Fruit fly (Drosophila melanogaster): ENCODE results near the gene SdhBL.
A peak's percentile ranks its signal among the peaks of the same experiment; 100 is the strongest.

SdhBL gene

dm6 chrX:18938127-18938939 lies 44.1 kb downstream of the SdhBL start (continued):
- TF ChIP-seq CG34376 (GFP tag; optimal IDR thresholded peaks at IDR 0.05): no peak
- TF ChIP-seq Ssrp (tag; optimal IDR thresholded peaks at IDR 0.05): peak; percentile 69
- TF ChIP-seq CG10147 (GFP tag; optimal IDR thresholded peaks at IDR 0.05): no peak
- no peak for TF ChIP-seq Dbx (GFP tag; IDR thresholded peaks at IDR 0.05)
- no peak; the same call in 1 of the 2 replicates for TF ChIP-seq ranshi (GFP tag; IDR thresholded peaks at IDR 0.05)
- no peak for TF ChIP-seq CG3995 (GFP tag; optimal IDR thresholded peaks at IDR 0.05)
- TF ChIP-seq jumu (GFP tag; optimal IDR thresholded peaks at IDR 0.05): no peak
- peak; percentile 51 for TF ChIP-seq CG3281 (GFP tag; optimal IDR thresholded peaks at IDR 0.05)
- no peak for TF ChIP-seq HmgZ (tag; optimal IDR thresholded peaks at IDR 0.05)
- no peak for TF ChIP-seq D (optimal IDR thresholded peaks at IDR 0.05)
- peak; percentile 25 for TF ChIP-seq D (GFP tag; optimal IDR thresholded peaks at IDR 0.05)
- peak; percentile 38 for TF ChIP-seq CrebB (tag; optimal IDR thresholded peaks at IDR 0.05)
- no peak for TF ChIP-seq emc (GFP tag; optimal IDR thresholded peaks at IDR 0.05)
- no peak for TF ChIP-seq jigr1 (GFP tag; IDR thresholded peaks at IDR 0.05)
- TF ChIP-seq sd (tag; optimal IDR thresholded peaks at IDR 0.05): peak; percentile 89
- no peak for TF ChIP-seq CTCF (GFP tag; optimal IDR thresholded peaks at IDR 0.05)
- peak; percentile 24; the same call in 1 of the 3 replicates for TF ChIP-seq ken (GFP tag; IDR thresholded peaks at IDR 0.05)
- TF ChIP-seq CG12942 (GFP tag; optimal IDR thresholded peaks at IDR 0.05): peak; percentile 36
- TF ChIP-seq CHES-1-like (GFP tag; optimal IDR thresholded peaks at IDR 0.05): no peak
- peak; percentile 46 for TF ChIP-seq CG17829 (tag; optimal IDR thresholded peaks at IDR 0.05)
- TF ChIP-seq CG11247 (GFP tag; IDR thresholded peaks at IDR 0.05): no peak; the same call in 1 of the 2 replicates
- TF ChIP-seq Nf-YA (GFP tag; IDR thresholded peaks at IDR 0.05): no peak
- TF ChIP-seq kah (GFP tag; optimal IDR thresholded peaks at IDR 0.05): no peak
- peak; percentile 67 for TF ChIP-seq CG1602 (GFP tag; optimal IDR thresholded peaks at IDR 0.05)
- TF ChIP-seq Dref (GFP tag; IDR thresholded peaks at IDR 0.05): no peak
- no peak for TF ChIP-seq CG18476 (GFP tag; optimal IDR thresholded peaks at IDR 0.05)
- no peak for TF ChIP-seq aop (GFP tag; IDR thresholded peaks at IDR 0.05)
- TF ChIP-seq sc (optimal IDR thresholded peaks at IDR 0.05): no peak
- TF ChIP-seq sc (GFP tag; optimal IDR thresholded peaks at IDR 0.05): peak; percentile 26
- TF ChIP-seq otp (GFP tag; IDR thresholded peaks at IDR 0.05): no peak; the same call in 2 of the 3 replicates
- TF ChIP-seq CG12299 (tag; optimal IDR thresholded peaks at IDR 0.05): peak; percentile 4
- peak; percentile 7 for TF ChIP-seq CG30431 (GFP tag; optimal IDR thresholded peaks at IDR 0.05)
- no peak for TF ChIP-seq HmgD (GFP tag; optimal IDR thresholded peaks at IDR 0.05)
- TF ChIP-seq CG9437 (GFP tag; optimal IDR thresholded peaks at IDR 0.05): peak; percentile 36
- TF ChIP-seq CG7839 (tag; optimal IDR thresholded peaks at IDR 0.05): peak; percentile 74
- TF ChIP-seq CG13624 (GFP tag; optimal IDR thresholded peaks at IDR 0.05): no peak
- TF ChIP-seq salm (tag; optimal IDR thresholded peaks at IDR 0.05): peak; percentile 24
- TF ChIP-seq ham (GFP tag; IDR thresholded peaks at IDR 0.05): no peak
- TF ChIP-seq Hmx (GFP tag; optimal IDR thresholded peaks at IDR 0.05): no peak
- no peak for TF ChIP-seq dati (GFP tag; IDR thresholded peaks at IDR 0.05)
- no peak for TF ChIP-seq CG8281 (tag; optimal IDR thresholded peaks at IDR 0.05)
- TF ChIP-seq Hmr (GFP tag; optimal IDR thresholded peaks at IDR 0.05): peak; percentile 50
- TF ChIP-seq CG34422 (GFP tag; IDR thresholded peaks at IDR 0.05): peak; percentile 43; the same call in 1 of the 3 replicates
- TF ChIP-seq NK7.1 (GFP tag; optimal IDR thresholded peaks at IDR 0.05): no peak
- no peak for TF ChIP-seq CG11456 (GFP tag; IDR thresholded peaks at IDR 0.05)
- TF ChIP-seq dan (GFP tag; IDR thresholded peaks at IDR 0.05): no peak
- TF ChIP-seq pros (GFP tag; optimal IDR thresholded peaks at IDR 0.05): no peak
- TF ChIP-seq en (GFP tag; optimal IDR thresholded peaks at IDR 0.05): no peak
- TF ChIP-seq CG31365 (tag; optimal IDR thresholded peaks at IDR 0.05): no peak
- TF ChIP-seq psq (GFP tag; optimal IDR thresholded peaks at IDR 0.05): no peak
- no peak for TF ChIP-seq bbx (GFP tag; IDR thresholded peaks at IDR 0.05; ENCODE audit: partially characterized antibody)
- TF ChIP-seq pfk (GFP tag; optimal IDR thresholded peaks at IDR 0.05): no peak

Data from whole organism, embryonic.